Worm (Caenorhabditis elegans) whole organism, L4 larva: ENCODE results near the gene srx-131.

Experiments used
- ZK337.2 ChIP-seq: fragments of 200-800 bp; sonication (Bioruptor generic); IDR thresholded peaks from 2 replicates; pipeline ENCODE4 v1.3.6; 2022; ENCODE audit warnings: missing genetic modification reagents, missing genetic modification characterization, missing compliant biosample characterization
- daf-12 ChIP-seq: fragments of 150-350 bp; optimal IDR thresholded peaks from 2 replicates; lab custom pipeline; 2014; ENCODE audit warnings: missing biosample characterization, missing genetic modification reagents, missing genetic modification characterization
- daf-8 ChIP-seq: fragments of 200-800 bp; sonication (Bioruptor generic); IDR thresholded peaks from 2 replicates; pipeline ENCODE4 v1.3.6; 2022; ENCODE audit warnings: missing genetic modification characterization, missing compliant biosample characterization
- dpl-1 ChIP-seq: fragments of 150-350 bp; optimal IDR thresholded peaks from 2 replicates; lab custom pipeline; 2014; ENCODE audit warnings: missing biosample characterization, missing genetic modification reagents, missing genetic modification characterization
- lin-13 ChIP-seq: fragments of 150-350 bp; optimal IDR thresholded peaks from 2 replicates; lab custom pipeline; 2014; ENCODE audit warnings: missing biosample characterization, missing genetic modification reagents, missing genetic modification characterization
- lir-3 ChIP-seq: sonication (generic microtip); optimal IDR thresholded peaks from 2 replicates; lab custom pipeline; 2016; ENCODE audit warnings: mild to moderate bottlenecking, missing genetic modification characterization, missing compliant biosample characterization
- lsy-2 ChIP-seq, 2 experiments: fragments of 150-350 bp in 1 of 2; sonication (generic microtip) in 1 of 2; optimal IDR thresholded peaks; 2 replicates each; lab custom pipeline; 2014 to 2017; ENCODE audit warnings: missing biosample characterization in 2 of 2, missing genetic modification characterization in 2 of 2
- pha-4 ChIP-seq, 2 experiments: fragments of 150-350 bp in 1 of 2; fragments of 200-800 bp in 1 of 2; sonication (Bioruptor generic) in 1 of 2; IDR thresholded peaks in 1 of 2; optimal IDR thresholded peaks in 1 of 2; 2 replicates each; pipeline versions ENCODE4 v1.3.6 to Lab custom; 2014 to 2022; ENCODE audit warnings: missing genetic modification characterization in 2 of 2, missing genetic modification reagents in 2 of 2, missing biosample characterization in 1 of 2, missing compliant biosample characterization in 1 of 2
- snpc-4 ChIP-seq: fragments of 150-350 bp; optimal IDR thresholded peaks from 2 replicates; lab custom pipeline; 2014; ENCODE audit warnings: missing biosample characterization, missing genetic modification characterization
- unc-39 ChIP-seq: sonication (generic microtip); optimal IDR thresholded peaks from 2 replicates; lab custom pipeline; 2017; ENCODE audit warnings: missing biosample characterization, missing genetic modification characterization
- zip-2 ChIP-seq: fragments of 150-350 bp; optimal IDR thresholded peaks from 2 replicates; lab custom pipeline; 2014; ENCODE audit warnings: missing biosample characterization, missing genetic modification characterization

ce11 chrV:13889516-13889915 lies 44.3 kb downstream of the srx-131 start, which contains the start of gene spp-12:
- no peak for TF ChIP-seq lir-3 (tag; lab: Kevin White, UChicago)
- no peak for TF ChIP-seq ZK337.2 (GFP tag; lab: Robert Waterston, UW)
- no peak for TF ChIP-seq daf-8 (GFP tag; lab: Robert Waterston, UW)
- TF ChIP-seq snpc-4 (tag; lab: Kevin White, UChicago): no peak
- TF ChIP-seq pha-4 (GFP tag; IDR thresholded peaks at IDR 0.05; lab: Robert Waterston, UW): no peak
- TF ChIP-seq pha-4 (tag; optimal IDR thresholded peaks at IDR 0.05; lab: Kevin White, UChicago): no peak
- no peak for TF ChIP-seq lsy-2 (tag; optimal IDR thresholded peaks at IDR 0.05; lab: Kevin White, UChicago)
- no peak for TF ChIP-seq unc-39 (tag; lab: Kevin White, UChicago)
- TF ChIP-seq dpl-1 (GFP tag; lab: Kevin White, UChicago): no peak
- TF ChIP-seq zip-2 (tag; lab: Kevin White, UChicago): no peak
- TF ChIP-seq daf-12 (tag; lab: Kevin White, UChicago): no peak
- TF ChIP-seq lin-13 (GFP tag; lab: Kevin White, UChicago): no peak
